Fruit fly (Drosophila melanogaster): ENCODE measurements around the gene CG13698.

The CG13698 gene

dm6 chr3L:18109459-18109863, 3.5 kb upstream of the CG13698 start, which contains the start of the genes Polr3D and mus304 (continued):
- TF ChIP-seq CG32532 (GFP tag; IDR thresholded peaks at IDR 0.05): no peak
- no peak for TF ChIP-seq zfh1 (GFP tag; IDR thresholded peaks at IDR 0.05)
- TF ChIP-seq HHEX (GFP tag; optimal IDR thresholded peaks at IDR 0.05): no peak
- no peak for TF ChIP-seq dimm (GFP tag; IDR thresholded peaks at IDR 0.05)
- no peak for TF ChIP-seq luna (GFP tag; optimal IDR thresholded peaks at IDR 0.05)
- no peak for TF ChIP-seq NK7.1 (GFP tag; optimal IDR thresholded peaks at IDR 0.05)
- TF ChIP-seq CG7271 (tag; optimal IDR thresholded peaks at IDR 0.05): no peak
- no peak for TF ChIP-seq chm (GFP tag; IDR thresholded peaks at IDR 0.05)
- no peak for TF ChIP-seq Chrac-16 (GFP tag; optimal IDR thresholded peaks at IDR 0.05)
- no peak for TF ChIP-seq CG18764 (GFP tag; optimal IDR thresholded peaks at IDR 0.05)
- TF ChIP-seq dan (GFP tag; IDR thresholded peaks at IDR 0.05): no peak
- TF ChIP-seq CG31224 (GFP tag; IDR thresholded peaks at IDR 0.05): no peak
- no peak for TF ChIP-seq CG3065 (GFP tag; optimal IDR thresholded peaks at IDR 0.05)
- TF ChIP-seq Bteb2 (GFP tag; optimal IDR thresholded peaks at IDR 0.05): no peak
- TF ChIP-seq Rx (GFP tag; IDR thresholded peaks at IDR 0.05): no peak
- TF ChIP-seq sens-2 (GFP tag; IDR thresholded peaks at IDR 0.05): no peak
- no peak for TF ChIP-seq CG11695 (GFP tag; IDR thresholded peaks at IDR 0.05)
- 0 out of 2 replicates have a peak, but pooled peaks have one; percentile 5 for TF ChIP-seq CG9215 (GFP tag; IDR thresholded peaks at IDR 0.05)
- peak; percentile 77 for TF ChIP-seq hb (GFP tag; IDR thresholded peaks at IDR 0.05; ENCODE audit: partially characterized antibody)
- TF ChIP-seq Sox100B (GFP tag; optimal IDR thresholded peaks at IDR 0.05): no peak
- no peak for TF ChIP-seq ATbp (GFP tag; optimal IDR thresholded peaks at IDR 0.05)
- no peak for TF ChIP-seq sisA (GFP tag; IDR thresholded peaks at IDR 0.05)
- TF ChIP-seq CG2678 (tag; optimal IDR thresholded peaks at IDR 0.05): peak; percentile 30
- TF ChIP-seq sd (tag; optimal IDR thresholded peaks at IDR 0.05): peak; percentile 59
- TF ChIP-seq Asciz (GFP tag; optimal IDR thresholded peaks at IDR 0.05): no peak
- TF ChIP-seq CG7786 (GFP tag; optimal IDR thresholded peaks at IDR 0.05): no peak
- no peak for TF ChIP-seq CG2712 (tag; optimal IDR thresholded peaks at IDR 0.05)
- no peak for TF ChIP-seq ewg (GFP tag; optimal IDR thresholded peaks at IDR 0.05)
- TF ChIP-seq CG3847 (GFP tag; IDR thresholded peaks at IDR 0.05): peak; percentile 55; the same call in 1 of the 2 replicates
- peak; percentile 30 for TF ChIP-seq grau (tag; optimal IDR thresholded peaks at IDR 0.05)
- no peak for TF ChIP-seq CG10462 (GFP tag; optimal IDR thresholded peaks at IDR 0.05)
- no peak for TF ChIP-seq ato (GFP tag; IDR thresholded peaks at IDR 0.05; ENCODE audit: partially characterized antibody)
- peak; percentile 90 for TF ChIP-seq Ets65A (GFP tag)
- TF ChIP-seq CG10321 (GFP tag; IDR thresholded peaks at IDR 0.05): no peak
- TF ChIP-seq CoRest (tag; optimal IDR thresholded peaks at IDR 0.05): peak; percentile 50
- peak; percentile 36 for TF ChIP-seq lilli (GFP tag; optimal IDR thresholded peaks at IDR 0.05)
- no peak for TF ChIP-seq pros (GFP tag; optimal IDR thresholded peaks at IDR 0.05)
- TF ChIP-seq Doc2 (GFP tag; IDR thresholded peaks at IDR 0.05): no peak
- no peak for TF ChIP-seq CG4360 (GFP tag; IDR thresholded peaks at IDR 0.05)
- TF ChIP-seq fd96Cb (tag; optimal IDR thresholded peaks at IDR 0.05): no peak
- TF ChIP-seq C15 (GFP tag; IDR thresholded peaks at IDR 0.05): no peak
- TF ChIP-seq hkb (optimal IDR thresholded peaks at IDR 0.05): no peak
- TF ChIP-seq hkb (GFP tag; IDR thresholded peaks at IDR 0.05): no peak
- TF ChIP-seq CG16863 (GFP tag; optimal IDR thresholded peaks at IDR 0.05): no peak
- peak; percentile 40 for TF ChIP-seq Fer1 (GFP tag; optimal IDR thresholded peaks at IDR 0.05)
- no peak for TF ChIP-seq CG12769 (tag; optimal IDR thresholded peaks at IDR 0.05)
- no peak for TF ChIP-seq da (GFP tag; optimal IDR thresholded peaks at IDR 0.05)
- peak; percentile 0 for TF ChIP-seq NfI (GFP tag; optimal IDR thresholded peaks at IDR 0.05)
- TF ChIP-seq CG1024 (GFP tag; IDR thresholded peaks at IDR 0.05): no peak
- TF ChIP-seq CG6854 (GFP tag; optimal IDR thresholded peaks at IDR 0.05): no peak
- TF ChIP-seq Xrp1 (GFP tag; IDR thresholded peaks at IDR 0.05): no peak
- TF ChIP-seq CG1647 (GFP tag; optimal IDR thresholded peaks at IDR 0.05): no peak
- TF ChIP-seq CG15696 (tag; optimal IDR thresholded peaks at IDR 0.05): peak; percentile 18
